Worm (Caenorhabditis elegans) whole organism, late embryonic: Measurements from ENCODE around the gene gcy-11.

Experiments
- C08G9.2 ChIP-seq: sonication (generic microtip); optimal IDR thresholded peaks from 2 replicates; lab custom pipeline; 2016; ENCODE audit warnings: mild to moderate bottlenecking, missing genetic modification characterization, moderate library complexity, missing compliant biosample characterization
- K09A11.1 ChIP-seq: sonication (generic microtip); optimal IDR thresholded peaks from 2 replicates; lab custom pipeline; 2017; ENCODE audit warnings: antibody characterized with exemption, mild to moderate bottlenecking, missing genetic modification characterization, missing compliant biosample characterization; ENCODE audit not compliant: insufficient read depth
- ceh-2 ChIP-seq: sonication (generic microtip); optimal IDR thresholded peaks from 2 replicates; lab custom pipeline; 2016; ENCODE audit warnings: missing genotype, missing genetic modification characterization, missing compliant biosample characterization
- ceh-24 ChIP-seq: sonication (generic microtip); optimal IDR thresholded peaks from 2 replicates; lab custom pipeline; 2016; ENCODE audit warnings: mild to moderate bottlenecking, missing genetic modification characterization, missing compliant biosample characterization
- ceh-30 ChIP-seq: fragments of 150-350 bp; optimal IDR thresholded peaks from 2 replicates; lab custom pipeline; 2014; ENCODE audit warnings: missing biosample characterization, missing genetic modification characterization
- ceh-34 ChIP-seq: sonication (generic microtip); optimal IDR thresholded peaks from 2 replicates; lab custom pipeline; 2016; ENCODE audit warnings: mild to moderate bottlenecking, missing genetic modification characterization, missing compliant biosample characterization
- ceh-45 ChIP-seq: fragments of 200-800 bp; sonication (Bioruptor generic); IDR thresholded peaks from 2 replicates; pipeline ENCODE4 v1.3.6; 2022; ENCODE audit warnings: missing genetic modification reagents, missing genetic modification characterization, missing compliant biosample characterization
- ceh-48 ChIP-seq: sonication (generic microtip); optimal IDR thresholded peaks from 2 replicates; lab custom pipeline; 2016; ENCODE audit warnings: missing genetic modification characterization, inconsistent platforms, missing compliant biosample characterization
- che-1 ChIP-seq: sonication (generic microtip); optimal IDR thresholded peaks from 2 replicates; lab custom pipeline; 2016; ENCODE audit warnings: mild to moderate bottlenecking, missing genetic modification characterization, missing compliant biosample characterization
- dmd-4 ChIP-seq: sonication (generic microtip); optimal IDR thresholded peaks from 2 replicates; lab custom pipeline; 2016; ENCODE audit warnings: borderline replicate concordance, missing genetic modification characterization, missing compliant biosample characterization
- dve-1 ChIP-seq: sonication (generic microtip); optimal IDR thresholded peaks from 2 replicates; lab custom pipeline; 2017; ENCODE audit warnings: antibody characterized with exemption, mild to moderate bottlenecking, missing genetic modification characterization, missing compliant biosample characterization
- elt-2 ChIP-seq: sonication (generic microtip); optimal IDR thresholded peaks from 2 replicates; lab custom pipeline; 2016; ENCODE audit warnings: missing genetic modification reagents, missing genetic modification characterization, missing compliant biosample characterization
- ets-4 ChIP-seq: sonication (generic microtip); optimal IDR thresholded peaks from 2 replicates; lab custom pipeline; 2016; ENCODE audit warnings: missing genetic modification characterization, missing compliant biosample characterization
- fkh-6 ChIP-seq: sonication (generic microtip); optimal IDR thresholded peaks from 2 replicates; lab custom pipeline; 2016; ENCODE audit warnings: missing genetic modification characterization, missing compliant biosample characterization
- gmeb-2 ChIP-seq: sonication (generic microtip); optimal IDR thresholded peaks from 2 replicates; lab custom pipeline; 2016; ENCODE audit warnings: missing genetic modification characterization, inconsistent platforms, missing compliant biosample characterization
- hlh-15 ChIP-seq: sonication (generic microtip); optimal IDR thresholded peaks from 2 replicates; lab custom pipeline; 2016; ENCODE audit warnings: missing genetic modification characterization, missing compliant biosample characterization
- hlh-30 ChIP-seq: sonication (generic microtip); optimal IDR thresholded peaks from 2 replicates; lab custom pipeline; 2017; ENCODE audit warnings: antibody characterized with exemption, missing genetic modification characterization, missing compliant biosample characterization; ENCODE audit not compliant: insufficient read depth
- hlh-6 ChIP-seq: sonication (generic microtip); optimal IDR thresholded peaks from 2 replicates; lab custom pipeline; 2016; ENCODE audit warnings: missing genotype, missing genetic modification characterization, missing compliant biosample characterization
- hlh-8 ChIP-seq: sonication (generic microtip); optimal IDR thresholded peaks from 2 replicates; lab custom pipeline; 2016; ENCODE audit warnings: missing genotype, missing genetic modification characterization, missing compliant biosample characterization
- madf-2 ChIP-seq: sonication (generic microtip); optimal IDR thresholded peaks from 2 replicates; lab custom pipeline; 2017; ENCODE audit warnings: missing genetic modification characterization, missing compliant biosample characterization
- nhr-11 ChIP-seq: fragments of 150-350 bp; optimal IDR thresholded peaks from 2 replicates; lab custom pipeline; 2014; ENCODE audit warnings: missing biosample characterization, missing genetic modification characterization
- pag-3 ChIP-seq: sonication (generic microtip); optimal IDR thresholded peaks from 2 replicates; lab custom pipeline; 2016; ENCODE audit warnings: missing compliant biosample characterization, missing genetic modification characterization, borderline replicate concordance
- pha-2 ChIP-seq: sonication (generic microtip); optimal IDR thresholded peaks from 2 replicates; lab custom pipeline; 2017; ENCODE audit warnings: mild to moderate bottlenecking, missing genetic modification characterization, missing compliant biosample characterization
- pros-1 ChIP-seq: fragments of 150-350 bp; optimal IDR thresholded peaks from 2 replicates; lab custom pipeline; 2014; ENCODE audit warnings: missing biosample characterization, missing genetic modification reagents, missing genetic modification characterization
- rnt-1 ChIP-seq: sonication (generic microtip); optimal IDR thresholded peaks from 2 replicates; lab custom pipeline; 2016; ENCODE audit warnings: missing genetic modification characterization, missing compliant biosample characterization
- sdc-2 ChIP-seq: sonication (generic microtip); optimal IDR thresholded peaks from 2 replicates; lab custom pipeline; 2016; ENCODE audit warnings: missing genotype, missing genetic modification characterization, missing compliant biosample characterization
- sox-2 ChIP-seq: fragments of 200-800 bp; sonication (Bioruptor generic); IDR thresholded peaks from 2 replicates; pipeline ENCODE4 v1.3.6; 2022; ENCODE audit warnings: missing genetic modification reagents, missing genetic modification characterization, missing compliant biosample characterization
- syd-9 ChIP-seq: sonication (generic microtip); optimal IDR thresholded peaks from 2 replicates; lab custom pipeline; 2016; ENCODE audit warnings: mild to moderate bottlenecking, missing genetic modification characterization, moderate library complexity, missing compliant biosample characterization
- ttx-3 ChIP-seq: sonication (generic microtip); optimal IDR thresholded peaks from 2 replicates; lab custom pipeline; 2016; ENCODE audit warnings: missing genetic modification reagents, missing genetic modification characterization, missing compliant biosample characterization
- unc-3 ChIP-seq, 2 experiments: fragments of 200-800 bp in 1 of 2; sonication (Bioruptor generic) in 1 of 2; sonication (generic microtip) in 1 of 2; conservative IDR thresholded peaks in 1 of 2; optimal IDR thresholded peaks in 1 of 2; 2 replicates each; pipeline versions ENCODE4 v1.3.6 to Lab custom; 2016 to 2022; ENCODE audit warnings: missing compliant biosample characterization in 2 of 2, missing genetic modification characterization in 2 of 2, missing genetic modification reagents in 1 of 2
- unc-42 ChIP-seq: sonication (generic microtip); optimal IDR thresholded peaks from 2 replicates; lab custom pipeline; 2016; ENCODE audit warnings: missing genotype, missing genetic modification characterization, missing compliant biosample characterization
- ztf-16 ChIP-seq: sonication (generic microtip); optimal IDR thresholded peaks from 2 replicates; lab custom pipeline; 2017; ENCODE audit warnings: missing genetic modification characterization, missing compliant biosample characterization

Gene gcy-11

DNA sequence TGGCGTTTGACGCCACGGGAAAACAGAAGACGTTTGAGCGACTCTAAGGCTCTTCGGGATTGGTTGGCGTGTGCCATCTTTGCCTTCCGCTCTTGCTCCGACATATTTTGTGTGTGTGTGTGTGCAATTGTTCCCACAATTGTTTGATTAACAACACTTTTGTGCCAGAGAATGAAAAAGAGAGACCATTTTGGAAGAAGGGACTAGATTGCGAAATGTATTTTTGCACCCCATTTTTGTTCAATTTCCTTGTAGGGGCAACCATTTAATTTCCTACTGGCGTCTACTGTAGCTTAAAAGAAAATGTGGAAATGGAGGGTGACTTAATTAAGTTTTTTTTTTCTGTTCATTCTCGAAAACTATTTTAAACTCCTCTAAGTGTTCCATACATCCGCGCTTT lies 53.2 kb downstream of the gcy-11 start:
- peak; percentile 21 for TF ChIP-seq ceh-34 (tag; lab: Kevin White, UChicago)
- 0 out of 2 replicates have a peak, but pooled peaks have one; percentile 36 for TF ChIP-seq ceh-45
- TF ChIP-seq ets-4 (tag; lab: Kevin White, UChicago): no peak
- TF ChIP-seq unc-42 (tag; lab: Kevin White, UChicago): peak; percentile 5
- no peak for TF ChIP-seq dmd-4 (tag; lab: Kevin White, UChicago)
- no peak for TF ChIP-seq sdc-2 (tag; lab: Kevin White, UChicago)
- no peak for TF ChIP-seq C08G9.2 (tag; lab: Kevin White, UChicago)

DNA sequence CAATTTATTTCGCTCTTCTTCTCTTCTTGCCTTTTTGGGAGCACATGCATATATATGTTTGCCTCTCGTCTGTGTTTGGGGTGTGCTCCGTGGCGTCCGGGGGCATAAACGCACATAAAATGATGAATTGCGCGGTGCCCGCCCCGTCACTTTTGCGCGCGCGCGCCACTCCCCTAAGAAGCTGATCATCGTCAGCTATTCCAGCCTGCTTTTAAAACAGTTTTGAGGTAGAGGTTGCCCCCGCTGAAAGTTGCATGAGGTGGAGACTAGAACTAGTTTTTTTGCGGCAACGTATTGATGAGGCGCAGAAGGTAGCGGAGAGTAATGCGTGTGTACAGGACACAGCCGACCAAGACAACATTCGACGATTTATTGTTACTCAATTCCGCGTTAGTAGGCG lies 55.7 kb downstream of the gcy-11 start:
- TF ChIP-seq pros-1 (tag; lab: Kevin White, UChicago) (no peak), unc-3 (GFP tag; conservative IDR thresholded peaks at IDR 0.05; lab: Robert Waterston, UW) (0 out of 2 replicates have a peak, but pooled peaks have one; percentile 36), unc-3 (tag; optimal IDR thresholded peaks at IDR 0.05; lab: Kevin White, UChicago) (no peak)

DNA sequence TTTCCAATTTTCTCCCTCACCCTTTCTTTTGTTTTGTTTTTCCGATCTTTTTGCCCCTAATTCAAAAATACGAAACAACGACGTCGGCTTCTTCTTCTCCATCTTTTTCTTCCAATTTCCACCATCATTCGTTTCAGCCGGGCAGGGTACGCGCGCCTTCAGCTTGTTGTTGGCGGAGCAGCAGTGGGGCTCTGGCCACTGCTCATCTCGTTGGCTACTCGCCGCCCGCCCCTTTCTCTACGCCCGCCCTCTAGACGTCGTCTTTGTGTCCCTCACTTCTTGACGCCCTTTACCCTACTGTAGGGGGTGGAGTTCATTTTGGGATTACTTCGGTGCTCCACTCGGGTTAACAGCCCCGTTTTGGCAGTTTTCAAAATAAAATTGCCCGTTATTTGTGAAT lies 56.4 kb downstream of the gcy-11 start:
- no peak for TF ChIP-seq pha-2
- no peak for TF ChIP-seq hlh-8 (tag; lab: Kevin White, UChicago)
- no peak for TF ChIP-seq gmeb-2 (tag; lab: Kevin White, UChicago)
- no peak for TF ChIP-seq ztf-16 (tag; lab: Kevin White, UChicago)
- TF ChIP-seq che-1 (tag; lab: Kevin White, UChicago): no peak
- TF ChIP-seq unc-3 (GFP tag; conservative IDR thresholded peaks at IDR 0.05; lab: Robert Waterston, UW): no peak
- no peak for TF ChIP-seq unc-3 (tag; optimal IDR thresholded peaks at IDR 0.05; lab: Kevin White, UChicago)
- TF ChIP-seq dve-1 (tag; lab: Kevin White, UChicago): no peak
- no peak for TF ChIP-seq elt-2 (tag; lab: Kevin White, UChicago)
- TF ChIP-seq hlh-30 (tag; lab: Kevin White, UChicago): no peak
- TF ChIP-seq pag-3 (tag; lab: Kevin White, UChicago): no peak
- TF ChIP-seq dmd-4 (tag; lab: Kevin White, UChicago): no peak
- no peak for TF ChIP-seq K09A11.1 (tag; lab: Kevin White, UChicago)
- no peak for TF ChIP-seq nhr-11
- no peak for TF ChIP-seq fkh-6
- no peak for TF ChIP-seq ceh-30 (tag; lab: Kevin White, UChicago)
- no peak for TF ChIP-seq hlh-6 (tag; lab: Kevin White, UChicago)
- no peak for TF ChIP-seq ceh-2 (tag; lab: Kevin White, UChicago)
- no peak for TF ChIP-seq ceh-48 (tag; lab: Kevin White, UChicago)
- TF ChIP-seq madf-2 (tag; lab: Kevin White, UChicago): no peak
- TF ChIP-seq, all 69 proteins: peak for 0

DNA sequence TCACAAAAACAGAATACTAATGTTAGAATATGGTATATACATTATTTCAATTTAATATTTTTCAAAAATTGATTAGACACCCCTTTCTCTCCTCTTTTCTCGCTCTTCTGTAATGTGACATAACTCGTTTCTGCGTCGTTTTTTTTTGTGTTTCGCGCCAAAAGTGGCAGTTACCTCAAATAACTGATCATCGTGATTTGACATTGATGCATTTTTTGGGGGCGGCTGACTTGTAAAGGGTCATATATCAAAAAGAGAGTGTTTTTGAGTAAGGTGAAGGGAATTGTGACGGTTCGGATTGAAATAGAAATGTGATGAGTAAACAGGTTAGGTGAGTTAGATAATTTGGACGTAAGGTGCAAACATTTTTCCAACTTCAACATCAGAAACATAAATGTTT lies 57.4 kb downstream of the gcy-11 start:
- TF ChIP-seq ceh-45: no peak
- TF ChIP-seq hlh-8 (tag; lab: Kevin White, UChicago): no peak
- TF ChIP-seq ceh-48 (tag; lab: Kevin White, UChicago): no peak
- TF ChIP-seq ttx-3 (tag; lab: Kevin White, UChicago): no peak
- TF ChIP-seq ceh-24 (tag; lab: Kevin White, UChicago): no peak
- no peak for TF ChIP-seq sox-2 (GFP tag; lab: Robert Waterston, UW)
- no peak for TF ChIP-seq rnt-1 (tag; lab: Kevin White, UChicago)
- no peak for TF ChIP-seq hlh-15 (tag; lab: Kevin White, UChicago)
- no peak for TF ChIP-seq ztf-16 (tag; lab: Kevin White, UChicago)
- TF ChIP-seq syd-9 (tag; lab: Kevin White, UChicago): no peak
